Worm (Caenorhabditis elegans) whole organism, L2 larva: Measurements from ENCODE around the gene srd-21.

Source experiments
- F13H6.1 ChIP-seq: sonication (generic microtip); optimal IDR thresholded peaks from 2 replicates; lab custom pipeline; 2016; ENCODE audit warnings: missing genetic modification characterization, missing compliant biosample characterization
- R02D3.7 ChIP-seq: fragments of 150-350 bp; optimal IDR thresholded peaks from 2 replicates; lab custom pipeline; 2014; ENCODE audit warnings: missing biosample characterization, missing genetic modification characterization
- Y55F3AM.14 ChIP-seq: fragments of 200-800 bp; sonication (Bioruptor generic); optimal IDR thresholded peaks from 2 replicates; lab custom pipeline; 2018; ENCODE audit warnings: mild to moderate bottlenecking, missing genetic modification characterization, missing compliant biosample characterization
- ZK546.5 ChIP-seq: sonication (generic microtip); optimal IDR thresholded peaks from 2 replicates; lab custom pipeline; 2017; ENCODE audit warnings: missing biosample characterization, missing genetic modification characterization
- aly-2 ChIP-seq: fragments of 150-350 bp; optimal IDR thresholded peaks from 2 replicates; lab custom pipeline; 2014; ENCODE audit warnings: missing biosample characterization, missing genetic modification characterization
- ama-1 ChIP-seq: fragments of 150-350 bp; optimal IDR thresholded peaks from 2 replicates; lab custom pipeline; 2018; ENCODE audit warnings: inconsistent platforms
- blmp-1 ChIP-seq: sonication (generic microtip); optimal IDR thresholded peaks from 2 replicates; lab custom pipeline; 2017; ENCODE audit warnings: missing genetic modification characterization, mild to moderate bottlenecking, missing compliant biosample characterization, antibody characterized with exemption, moderate library complexity; ENCODE audit not compliant: insufficient read depth
- crh-2 ChIP-seq: sonication (generic microtip); optimal IDR thresholded peaks from 2 replicates; lab custom pipeline; 2017; ENCODE audit warnings: missing biosample characterization, missing genetic modification characterization
- dmd-4 ChIP-seq: sonication (generic microtip); optimal IDR thresholded peaks from 2 replicates; lab custom pipeline; 2017; ENCODE audit warnings: missing biosample characterization, missing genetic modification characterization
- egl-27 ChIP-seq: sonication (generic microtip); optimal IDR thresholded peaks from 3 replicates; lab custom pipeline; 2017; ENCODE audit warnings: missing biosample characterization, missing genetic modification reagents, missing genetic modification characterization
- elt-3 ChIP-seq: sonication (generic microtip); optimal IDR thresholded peaks from 2 replicates; lab custom pipeline; 2017; ENCODE audit warnings: missing biosample characterization, missing genetic modification characterization
- fos-1 ChIP-seq: fragments of 150-350 bp; optimal IDR thresholded peaks from 2 replicates; lab custom pipeline; 2014; ENCODE audit warnings: missing biosample characterization, missing genetic modification characterization
- lin-11 ChIP-seq: fragments of 150-350 bp; sonication (generic microtip); optimal IDR thresholded peaks from 2 replicates; lab custom pipeline; 2014; ENCODE audit warnings: missing biosample characterization, missing genetic modification characterization, inconsistent platforms, mixed read lengths
- lin-13 ChIP-seq: fragments of 150-350 bp; optimal IDR thresholded peaks from 2 replicates; lab custom pipeline; 2014; ENCODE audit warnings: missing biosample characterization, missing genetic modification reagents, missing genetic modification characterization
- lin-39 ChIP-seq: fragments of 150-350 bp; optimal IDR thresholded peaks from 2 replicates; lab custom pipeline; 2014; ENCODE audit warnings: missing biosample characterization, missing genetic modification reagents, missing genetic modification characterization
- lsy-2 ChIP-seq, 2 experiments: fragments of 150-350 bp in 1 of 2; sonication (generic microtip) in 1 of 2; optimal IDR thresholded peaks; 2 replicates each; lab custom pipeline; 2014 to 2017; ENCODE audit warnings: missing biosample characterization in 2 of 2, missing genetic modification characterization in 2 of 2
- mbf-1 ChIP-seq: sonication (generic microtip); optimal IDR thresholded peaks from 2 replicates; lab custom pipeline; 2017; ENCODE audit warnings: missing biosample characterization, missing genetic modification characterization
- mdl-1 ChIP-seq, 2 experiments: fragments of 150-350 bp in 1 of 2; sonication (generic microtip) in 1 of 2; optimal IDR thresholded peaks; 2 replicates each; lab custom pipeline; 2017; ENCODE audit warnings: missing biosample characterization in 2 of 2, missing genetic modification characterization in 2 of 2
- nhr-10 ChIP-seq: sonication (generic microtip); optimal IDR thresholded peaks from 2 replicates; lab custom pipeline; 2017; ENCODE audit warnings: missing biosample characterization, missing genetic modification characterization
- nhr-11 ChIP-seq: fragments of 150-350 bp; optimal IDR thresholded peaks from 2 replicates; lab custom pipeline; 2014; ENCODE audit warnings: missing biosample characterization, missing genetic modification characterization
- nhr-129 ChIP-seq: fragments of 150-350 bp; optimal IDR thresholded peaks from 2 replicates; lab custom pipeline; 2014; ENCODE audit warnings: missing biosample characterization, missing genetic modification characterization
- nhr-25 ChIP-seq: fragments of 150-350 bp; sonication (generic microtip); optimal IDR thresholded peaks from 3 replicates; lab custom pipeline; 2014; ENCODE audit warnings: missing biosample characterization, missing genetic modification characterization
- nhr-6 ChIP-seq: fragments of 150-350 bp; optimal IDR thresholded peaks from 2 replicates; lab custom pipeline; 2014; ENCODE audit warnings: missing biosample characterization, missing genetic modification characterization
- nhr-77 ChIP-seq: fragments of 150-350 bp; optimal IDR thresholded peaks from 2 replicates; lab custom pipeline; 2014; ENCODE audit warnings: missing biosample characterization, missing genetic modification characterization
- peb-1 ChIP-seq: fragments of 150-350 bp; optimal IDR thresholded peaks from 2 replicates; lab custom pipeline; 2014; ENCODE audit warnings: missing biosample characterization, missing genetic modification characterization
- skn-1 ChIP-seq: sonication (generic microtip); optimal IDR thresholded peaks from 2 replicates; lab custom pipeline; 2017; ENCODE audit warnings: missing biosample characterization, missing genetic modification characterization
- sma-9 ChIP-seq, 2 experiments: fragments of 150-350 bp in 1 of 2; sonication (generic microtip) in 1 of 2; optimal IDR thresholded peaks; 2 replicates each; lab custom pipeline; 2014 to 2016; ENCODE audit warnings: missing genetic modification characterization in 2 of 2, mild to moderate bottlenecking in 1 of 2, missing biosample characterization in 1 of 2, missing compliant biosample characterization in 1 of 2, missing genetic modification reagents in 1 of 2, moderate library complexity in 1 of 2
- snpc-4 ChIP-seq: fragments of 150-350 bp; optimal IDR thresholded peaks from 2 replicates; lab custom pipeline; 2014; ENCODE audit warnings: missing biosample characterization, missing genetic modification characterization
- unc-55 ChIP-seq: fragments of 150-350 bp; sonication (generic microtip); optimal IDR thresholded peaks from 3 replicates; lab custom pipeline; 2014; ENCODE audit warnings: missing biosample characterization, missing genetic modification reagents, missing genetic modification characterization
- unc-62 ChIP-seq: fragments of 150-350 bp; optimal IDR thresholded peaks from 2 replicates; lab custom pipeline; 2014; ENCODE audit warnings: missing biosample characterization, missing genetic modification reagents, missing genetic modification characterization
- zag-1 ChIP-seq: fragments of 150-350 bp; optimal IDR thresholded peaks from 2 replicates; lab custom pipeline; 2014; ENCODE audit warnings: missing biosample characterization, missing genetic modification characterization
- ztf-11 ChIP-seq: sonication (generic microtip); optimal IDR thresholded peaks from 2 replicates; lab custom pipeline; 2017; ENCODE audit warnings: missing biosample characterization, missing genetic modification characterization
- ztf-4 ChIP-seq: fragments of 150-350 bp; optimal IDR thresholded peaks from 2 replicates; lab custom pipeline; 2014; ENCODE audit warnings: missing biosample characterization, missing genetic modification characterization

The srd-21 gene

ce11 chrV:16603102-16603501 lies 26.6 kb upstream of the srd-21 start, which contains the start of gene T03E6.8:
T03E6.8 (minus strand) TSS chrV:16603202.
- TF ChIP-seq aly-2 (tag; lab: Kevin White, UChicago), result no peak
- no peak for TF ChIP-seq Y55F3AM.14 (GFP tag; lab: Kevin White, UChicago)
- TF ChIP-seq unc-62 (GFP tag; lab: Kevin White, UChicago), result no peak
- no peak for TF ChIP-seq mbf-1 (tag; lab: Kevin White, UChicago)
- TF ChIP-seq dmd-4 (tag; lab: Kevin White, UChicago), result no peak
- TF ChIP-seq lin-11, result no peak
- no peak for TF ChIP-seq lin-13 (GFP tag; lab: Kevin White, UChicago)
- no peak for TF ChIP-seq nhr-6 (tag; lab: Kevin White, UChicago)
- TF ChIP-seq sma-9 (GFP tag; optimal IDR thresholded peaks at IDR 0.05; lab: Kevin White, UChicago), result no peak
- no peak for TF ChIP-seq sma-9 (tag; optimal IDR thresholded peaks at IDR 0.05; lab: Kevin White, UChicago)
- no peak for TF ChIP-seq R02D3.7 (tag; lab: Kevin White, UChicago)
- TF ChIP-seq skn-1 (tag; lab: Kevin White, UChicago), result no peak
- TF ChIP-seq ztf-4, result no peak
- no peak for TF ChIP-seq snpc-4 (tag; lab: Kevin White, UChicago)
- no peak for TF ChIP-seq crh-2
- no peak for TF ChIP-seq lsy-2 (tag; optimal IDR thresholded peaks at IDR 0.05; lab: Kevin White, UChicago)
- TF ChIP-seq nhr-25 (tag; lab: Kevin White, UChicago), result no peak
- no peak for TF ChIP-seq peb-1 (tag; lab: Kevin White, UChicago)
- TF ChIP-seq nhr-77 (tag; lab: Kevin White, UChicago), result no peak
- no peak for TF ChIP-seq ama-1 (lab: Kevin White, UChicago)

ce11 chrV:16604301-16604700 lies 25.4 kb upstream of the srd-21 start:
- peak; percentile 18 for TF ChIP-seq fos-1 (tag; lab: Kevin White, UChicago)
- TF ChIP-seq mbf-1 (tag; lab: Kevin White, UChicago), result no peak
- no peak for TF ChIP-seq R02D3.7 (tag; lab: Kevin White, UChicago)
- no peak for TF ChIP-seq zag-1 (tag; lab: Kevin White, UChicago)

ce11 chrV:16605463-16605862 lies 24.2 kb upstream of the srd-21 start:
- no peak for TF ChIP-seq zag-1 (tag; lab: Kevin White, UChicago)
- TF ChIP-seq nhr-11 (tag; lab: Kevin White, UChicago), result no peak
- TF ChIP-seq fos-1 (tag; lab: Kevin White, UChicago), result peak; percentile 74
- no peak for TF ChIP-seq mbf-1 (tag; lab: Kevin White, UChicago)
- TF ChIP-seq unc-62 (GFP tag; lab: Kevin White, UChicago), result no peak
- TF ChIP-seq sma-9 (GFP tag; optimal IDR thresholded peaks at IDR 0.05; lab: Kevin White, UChicago), result no peak
- no peak for TF ChIP-seq sma-9 (tag; optimal IDR thresholded peaks at IDR 0.05; lab: Kevin White, UChicago)

ce11 chrV:16606313-16606712 lies 23.4 kb upstream of the srd-21 start, which contains the start of gene Y32B12C.1:
Y32B12C.1 (plus strand) TSS chrV:16606613.
- TF ChIP-seq zag-1 (tag; lab: Kevin White, UChicago), result no peak
- TF ChIP-seq nhr-129 (tag; lab: Kevin White, UChicago), result no peak
- no peak for TF ChIP-seq ztf-11
- no peak for TF ChIP-seq ztf-4
- no peak for TF ChIP-seq mdl-1 (tag; optimal IDR thresholded peaks at IDR 0.05; lab: Kevin White, UChicago)
- no peak for TF ChIP-seq egl-27 (tag; lab: Kevin White, UChicago)
- TF ChIP-seq mbf-1 (tag; lab: Kevin White, UChicago), result no peak
- no peak for TF ChIP-seq lin-39 (tag; lab: Kevin White, UChicago)
- no peak for TF ChIP-seq skn-1 (tag; lab: Kevin White, UChicago)
- TF ChIP-seq nhr-10 (tag; lab: Kevin White, UChicago), result no peak
- no peak for TF ChIP-seq ZK546.5 (tag; lab: Kevin White, UChicago)
- no peak for TF ChIP-seq ama-1 (lab: Kevin White, UChicago)
- no peak for TF ChIP-seq unc-55 (GFP tag; lab: Kevin White, UChicago)
- no peak for TF ChIP-seq F13H6.1
- no peak for TF ChIP-seq blmp-1 (tag; lab: Kevin White, UChicago)
- TF ChIP-seq elt-3 (tag; lab: Kevin White, UChicago), result no peak

- peak; percentile 24 for TF ChIP-seq fos-1 (tag; lab: Kevin White, UChicago)
- TF ChIP-seq mbf-1 (tag; lab: Kevin White, UChicago), result no peak
- TF ChIP-seq, all 48 proteins: peak for 1
These were observed 21.2 kb upstream of the srd-21 start for ce11 chrV:16608478-16608877.
